Worm (Caenorhabditis elegans) whole organism, young adult: ENCODE data around the gene F15H10.10.

ENCODE experiments used
- B0019.2 ChIP-seq: fragments of 200-800 bp; sonication (Bioruptor generic); conservative IDR thresholded peaks from 2 replicates; pipeline ENCODE4 v1.3.6; 2022; ENCODE audit warnings: missing genetic modification reagents, missing genetic modification characterization, missing compliant biosample characterization
- F39B2.1 ChIP-seq: fragments of 200-800 bp; sonication (Bioruptor generic); IDR thresholded peaks from 2 replicates; pipeline ENCODE4 v1.3.6; 2022; ENCODE audit warnings: missing genetic modification reagents, missing genetic modification characterization, missing compliant biosample characterization
- F55B11.4 ChIP-seq: sonication (generic microtip); optimal IDR thresholded peaks from 2 replicates; lab custom pipeline; 2016; ENCODE audit warnings: missing compliant biosample characterization, missing genetic modification characterization, borderline replicate concordance; ENCODE audit not compliant: insufficient read depth
- F57C9.4 ChIP-seq: sonication (generic microtip); optimal IDR thresholded peaks from 2 replicates; lab custom pipeline; 2017; ENCODE audit warnings: mild to moderate bottlenecking, missing genetic modification characterization, missing compliant biosample characterization
- Y53F4B.3 ChIP-seq: fragments of 200-800 bp; sonication (Bioruptor generic); IDR thresholded peaks from 2 replicates; pipeline ENCODE4 v1.3.6; 2022; ENCODE audit warnings: missing genetic modification reagents, missing genetic modification characterization, missing compliant biosample characterization
- Y53G8AR.9 ChIP-seq: fragments of 200-800 bp; sonication (Bioruptor generic); conservative IDR thresholded peaks from 2 replicates; pipeline ENCODE4 v1.3.6; 2022; ENCODE audit warnings: missing genetic modification reagents, missing genetic modification characterization, missing compliant biosample characterization
- akir-1 ChIP-seq: fragments of 200-800 bp; sonication (Bioruptor generic); optimal IDR thresholded peaks from 2 replicates; lab custom pipeline; 2018; ENCODE audit warnings: mild to moderate bottlenecking, missing genetic modification characterization, moderate library complexity, missing compliant biosample characterization
- aptf-2 ChIP-seq: fragments of 200-800 bp; sonication (Bioruptor generic); conservative IDR thresholded peaks from 2 replicates; pipeline ENCODE4 v1.3.6; 2022; ENCODE audit warnings: missing genetic modification reagents, missing genetic modification characterization, missing compliant biosample characterization
- attf-3 ChIP-seq: fragments of 200-800 bp; sonication (Bioruptor generic); conservative IDR thresholded peaks from 2 replicates; pipeline ENCODE4 v1.3.6; 2022; ENCODE audit warnings: missing genetic modification reagents, missing genetic modification characterization, missing compliant biosample characterization
- ceh-40 ChIP-seq: fragments of 200-800 bp; sonication (Bioruptor generic); IDR thresholded peaks from 2 replicates; pipeline ENCODE4 v1.3.6; 2022; ENCODE audit warnings: missing genetic modification characterization, missing compliant biosample characterization
- ceh-91 ChIP-seq: fragments of 200-800 bp; sonication (Bioruptor generic); IDR thresholded peaks from 2 replicates; pipeline ENCODE4 v1.3.6; 2022; ENCODE audit warnings: missing genetic modification reagents, missing genetic modification characterization, missing compliant biosample characterization
- die-1 ChIP-seq: sonication (generic microtip); optimal IDR thresholded peaks from 2 replicates; lab custom pipeline; 2016; ENCODE audit warnings: missing genotype, mild to moderate bottlenecking, missing genetic modification characterization, missing compliant biosample characterization
- dpff-1 ChIP-seq: sonication (generic microtip); optimal IDR thresholded peaks from 2 replicates; lab custom pipeline; 2017; ENCODE audit warnings: mild to moderate bottlenecking, missing genetic modification characterization, missing compliant biosample characterization
- dpl-1 ChIP-seq: fragments of 150-350 bp; optimal IDR thresholded peaks from 2 replicates; lab custom pipeline; 2014; ENCODE audit warnings: missing biosample characterization, missing genetic modification reagents, missing genetic modification characterization
- egl-44 ChIP-seq: fragments of 200-800 bp; sonication (Bioruptor generic); IDR thresholded peaks from 2 replicates; pipeline ENCODE4 v1.3.6; 2022; ENCODE audit warnings: missing genetic modification reagents, missing genetic modification characterization, missing compliant biosample characterization
- egrh-3 ChIP-seq: fragments of 200-800 bp; sonication (Bioruptor generic); IDR thresholded peaks from 2 replicates; pipeline ENCODE4 v1.3.6; 2022; ENCODE audit warnings: missing genetic modification reagents, missing genetic modification characterization, missing compliant biosample characterization
- ekl-4 ChIP-seq: fragments of 200-800 bp; sonication (Bioruptor generic); IDR thresholded peaks from 2 replicates; pipeline ENCODE4 v1.3.6; 2022; ENCODE audit warnings: missing genetic modification reagents, missing genetic modification characterization, missing compliant biosample characterization
- hrde-1 ChIP-seq: sonication (generic microtip); optimal IDR thresholded peaks from 2 replicates; lab custom pipeline; 2016; ENCODE audit warnings: missing genetic modification characterization, mild to moderate bottlenecking, missing compliant biosample characterization, moderate library complexity, missing genotype, missing genetic modification reagents, borderline replicate concordance
- lsl-1 ChIP-seq: fragments of 200-800 bp; sonication (Bioruptor generic); optimal IDR thresholded peaks from 2 replicates; lab custom pipeline; 2018; ENCODE audit warnings: mild to moderate bottlenecking, missing genetic modification characterization, moderate library complexity, missing compliant biosample characterization
- mes-4 ChIP-seq: sonication (generic microtip); optimal IDR thresholded peaks from 2 replicates; lab custom pipeline; 2016; ENCODE audit warnings: missing genotype, missing genetic modification characterization, missing compliant biosample characterization
- nfya-2 ChIP-seq: fragments of 200-800 bp; sonication (Bioruptor generic); IDR thresholded peaks from 2 replicates; pipeline ENCODE4 v1.3.6; 2022; ENCODE audit warnings: missing genetic modification reagents, missing genetic modification characterization, missing compliant biosample characterization
- nhr-80 ChIP-seq: sonication (generic microtip); optimal IDR thresholded peaks from 2 replicates; lab custom pipeline; 2016; ENCODE audit warnings: missing genetic modification characterization, missing compliant biosample characterization
- pbrm-1 ChIP-seq: fragments of 200-800 bp; sonication (Bioruptor generic); IDR thresholded peaks from 2 replicates; pipeline ENCODE4 v1.3.6; 2022; ENCODE audit warnings: missing genetic modification reagents, missing genetic modification characterization, missing compliant biosample characterization
- repo-1 ChIP-seq: sonication (generic microtip); optimal IDR thresholded peaks from 2 replicates; lab custom pipeline; 2017; ENCODE audit warnings: mild to moderate bottlenecking, missing genetic modification characterization, missing compliant biosample characterization
- snpc-3.4 ChIP-seq: sonication (generic microtip); optimal IDR thresholded peaks from 2 replicates; lab custom pipeline; 2017; ENCODE audit warnings: missing genetic modification characterization, mild to moderate bottlenecking, missing compliant biosample characterization, antibody characterized with exemption, moderate library complexity, missing genotype, missing genetic modification reagents
- tbp1 ChIP-seq: fragments of 200-800 bp; sonication (Bioruptor generic); optimal IDR thresholded peaks from 2 replicates; lab custom pipeline; 2018; ENCODE audit warnings: mild to moderate bottlenecking, missing genetic modification characterization, missing compliant biosample characterization
- unc-62 ChIP-seq: fragments of 150-350 bp; optimal IDR thresholded peaks from 2 replicates; lab custom pipeline; 2014; ENCODE audit warnings: missing biosample characterization, missing genetic modification reagents, missing genetic modification characterization
- xnd-1 ChIP-seq: sonication (generic microtip); optimal IDR thresholded peaks from 2 replicates; lab custom pipeline; 2016; ENCODE audit warnings: missing genotype, missing genetic modification reagents, missing genetic modification characterization, missing compliant biosample characterization
- zim-3 ChIP-seq: sonication (generic microtip); optimal IDR thresholded peaks from 2 replicates; lab custom pipeline; 2017; ENCODE audit warnings: mild to moderate bottlenecking, missing genetic modification characterization, moderate library complexity, missing compliant biosample characterization
- ztf-26 ChIP-seq: sonication (generic microtip); optimal IDR thresholded peaks from 2 replicates; lab custom pipeline; 2017; ENCODE audit warnings: missing genetic modification characterization, missing compliant biosample characterization
- ztf-6 ChIP-seq: fragments of 200-800 bp; sonication (Bioruptor generic); IDR thresholded peaks from 2 replicates; pipeline ENCODE4 v1.3.6; 2022; ENCODE audit warnings: missing genetic modification reagents, missing genetic modification characterization, missing compliant biosample characterization

Gene F15H10.10

DNA sequence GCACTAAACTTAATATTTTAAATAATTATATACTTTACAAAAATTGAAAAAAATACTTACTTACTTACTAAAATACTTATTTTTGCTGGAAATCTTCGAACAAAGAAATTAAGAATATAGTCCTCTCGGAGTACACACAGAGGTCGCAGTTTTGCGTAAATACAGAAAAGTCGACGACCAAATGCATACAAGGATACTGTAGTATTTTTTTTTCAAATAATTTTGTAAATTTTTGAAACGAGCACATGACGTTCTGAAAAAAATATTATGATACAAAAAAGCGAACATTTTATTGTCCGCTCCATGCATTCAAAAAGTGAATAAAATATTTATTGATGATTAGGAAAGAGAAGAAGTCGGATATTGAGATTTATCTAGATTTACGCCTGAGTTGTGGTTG lies 9.4 kb upstream of the F15H10.10 start, which contains the start of gene apc-10:
TSS of gene apc-10 (minus strand) at position 101 of the 400 bp plus-strand sequence.
- no peak for TF ChIP-seq ekl-4 (GFP tag; lab: Robert Waterston, UW)
- peak; percentile 62 for TF ChIP-seq lsl-1 (GFP tag; lab: Kevin White, UChicago)

ce11 chrV:10425098-10425497 lies 8.3 kb upstream of the F15H10.10 start, which contains the start of gene col-12:
TSS of gene col-12 (minus strand) at chrV:10425198.
- no peak for TF ChIP-seq Y53F4B.3 (GFP tag; lab: Robert Waterston, UW)
- TF ChIP-seq dpl-1 = no peak

- TF ChIP-seq egrh-3 (GFP tag; lab: Robert Waterston, UW) = peak; percentile 92
Measured at ce11 chrV:10423968-10424367, 7.1 kb upstream of the F15H10.10 start.

- no peak for TF ChIP-seq lsl-1 (GFP tag; lab: Kevin White, UChicago)
- TF ChIP-seq mes-4 (tag; lab: Kevin White, UChicago) = no peak
- no peak for TF ChIP-seq tbp1 (GFP tag; lab: Kevin White, UChicago)
- no peak for TF ChIP-seq akir-1
- no peak for TF ChIP-seq ztf-26 (tag; lab: Kevin White, UChicago)
Measured at ce11 chrV:10423511-10423910, 6.7 kb upstream of the F15H10.10 start.

DNA sequence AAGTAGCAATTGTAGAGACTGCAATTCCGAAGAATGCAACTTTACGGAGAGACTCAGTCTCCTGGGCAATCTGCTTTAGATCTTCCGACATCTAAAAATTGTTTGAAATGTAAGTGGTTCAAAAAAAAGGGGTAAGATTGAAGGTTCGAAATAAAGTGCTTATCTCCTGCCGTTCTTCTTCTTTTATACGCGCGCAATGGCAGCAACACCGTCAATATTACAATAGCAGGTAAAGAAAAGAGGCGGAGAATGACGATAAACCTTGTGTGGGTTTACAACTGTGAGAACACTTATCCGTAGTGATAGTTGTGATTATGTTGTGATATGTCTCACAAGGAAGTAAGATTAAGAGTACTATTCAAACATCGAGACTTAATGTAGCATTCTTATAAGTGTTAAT lies 5.0 kb upstream of the F15H10.10 start, which contains the start of gene col-13:
TSS of gene col-13 (minus strand) at position 101 of the 400 bp plus-strand sequence.
- TF ChIP-seq snpc-3.4 (tag; lab: Kevin White, UChicago) (no peak), zim-3 (tag; lab: Kevin White, UChicago) (no peak), dpff-1 (tag; lab: Kevin White, UChicago) (no peak), Y53G8AR.9 (GFP tag; lab: Robert Waterston, UW) (no peak), ceh-40 (no peak), aptf-2 (no peak), pbrm-1 (GFP tag; lab: Robert Waterston, UW) (no peak), ztf-6 (GFP tag; lab: Robert Waterston, UW) (no peak)

DNA sequence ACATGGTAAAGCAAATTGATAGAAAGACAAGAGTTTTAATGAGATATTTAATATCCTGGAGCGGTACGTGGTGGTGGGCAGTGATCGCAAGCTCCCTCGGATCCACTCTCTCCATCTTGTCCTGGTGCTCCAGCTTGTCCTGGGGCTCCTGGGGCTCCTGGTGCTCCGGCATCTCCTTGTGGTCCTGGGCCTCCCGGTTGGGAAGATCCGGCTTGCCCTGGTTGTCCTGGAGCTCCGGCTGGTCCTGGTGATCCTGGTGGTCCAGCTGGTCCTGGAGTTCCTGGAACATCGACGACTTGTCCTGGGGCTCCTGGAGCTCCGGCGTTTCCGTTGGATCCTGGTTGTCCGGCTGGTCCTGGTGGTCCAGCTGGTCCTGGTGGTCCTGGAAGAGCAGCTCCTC lies 4.0 kb upstream of the F15H10.10 start:
- peak; percentile 94; the same call in 1 of the 2 replicates for TF ChIP-seq egrh-3 (GFP tag; lab: Robert Waterston, UW)

DNA sequence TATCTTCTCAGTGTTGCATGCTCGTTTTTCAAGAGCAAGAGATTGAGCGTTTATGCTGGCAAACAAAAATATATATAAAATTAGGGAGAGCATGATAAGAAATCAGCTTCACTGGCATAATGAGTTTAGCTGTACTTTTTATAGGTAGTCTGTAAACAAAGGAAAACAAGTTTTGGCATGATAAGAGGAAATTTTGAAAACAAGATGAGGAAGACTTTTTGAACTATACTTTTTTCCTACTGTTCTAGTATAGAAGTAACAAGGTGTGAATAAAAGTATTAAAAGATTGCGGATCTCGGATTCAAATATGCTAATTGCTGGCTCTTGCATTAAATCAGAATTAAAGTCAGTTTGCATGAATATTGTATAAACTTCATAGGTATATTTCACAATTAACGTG lies 2.1 kb upstream of the F15H10.10 start, which contains the start of gene F15H10.5:
TSS of gene F15H10.5 (minus strand) at position 101 of the 400 bp plus-strand sequence.
- TF ChIP-seq attf-3 (GFP tag; lab: Robert Waterston, UW) (no peak), dpl-1 (no peak), F57C9.4 (tag; lab: Kevin White, UChicago) (no peak), xnd-1 (tag; lab: Kevin White, UChicago) (no peak), F55B11.4 (tag; lab: Kevin White, UChicago) (no peak), F39B2.1 (GFP tag; lab: Robert Waterston, UW) (no peak), nhr-80 (tag; lab: Kevin White, UChicago) (no peak), egl-44 (GFP tag; lab: Robert Waterston, UW) (no peak), mes-4 (tag; lab: Kevin White, UChicago) (no peak), unc-62 (no peak), ceh-91 (GFP tag; lab: Robert Waterston, UW) (no peak), lsl-1 (GFP tag; lab: Kevin White, UChicago) (no peak), hrde-1 (tag; lab: Kevin White, UChicago) (no peak), nfya-2 (no peak), die-1 (tag; lab: Kevin White, UChicago) (no peak), repo-1 (no peak), dpff-1 (tag; lab: Kevin White, UChicago) (no peak), egrh-3 (GFP tag; lab: Robert Waterston, UW) (no peak), B0019.2 (GFP tag; lab: Robert Waterston, UW) (no peak)
